Worm (Caenorhabditis elegans) whole organism, young adult: Measurements from ENCODE around the gene spo-11.
A peak's percentile ranks its signal among the peaks of the same experiment; 100 is the strongest.

ENCODE experiments used
- B0035.1 ChIP-seq: sonication (generic microtip); optimal IDR thresholded peaks from 2 replicates; lab custom pipeline; 2016; ENCODE audit warnings: missing genetic modification characterization, mild to moderate bottlenecking, missing compliant biosample characterization, missing genotype, missing genetic modification reagents
- C06A6.2 ChIP-seq: fragments of 200-800 bp; sonication (Bioruptor generic); conservative IDR thresholded peaks from 2 replicates; pipeline ENCODE4 v1.3.6; 2022; ENCODE audit warnings: missing genetic modification characterization, missing compliant biosample characterization
- F10E7.11 ChIP-seq: sonication (generic microtip); optimal IDR thresholded peaks from 2 replicates; lab custom pipeline; 2017; ENCODE audit warnings: mild to moderate bottlenecking, missing genetic modification characterization, moderate library complexity, missing compliant biosample characterization
- F22D6.2 ChIP-seq: sonication (generic microtip); optimal IDR thresholded peaks from 2 replicates; lab custom pipeline; 2016; ENCODE audit warnings: mild to moderate bottlenecking, missing genetic modification characterization, missing compliant biosample characterization
- F39B2.1 ChIP-seq: fragments of 200-800 bp; sonication (Bioruptor generic); IDR thresholded peaks from 2 replicates; pipeline ENCODE4 v1.3.6; 2022; ENCODE audit warnings: missing genetic modification reagents, missing genetic modification characterization, missing compliant biosample characterization
- F55B11.4 ChIP-seq: sonication (generic microtip); optimal IDR thresholded peaks from 2 replicates; lab custom pipeline; 2016; ENCODE audit warnings: missing compliant biosample characterization, missing genetic modification characterization, borderline replicate concordance; ENCODE audit not compliant: insufficient read depth
- F57C9.4 ChIP-seq: sonication (generic microtip); optimal IDR thresholded peaks from 2 replicates; lab custom pipeline; 2017; ENCODE audit warnings: mild to moderate bottlenecking, missing genetic modification characterization, missing compliant biosample characterization
- T26A5.8 ChIP-seq: sonication (generic microtip); optimal IDR thresholded peaks from 2 replicates; lab custom pipeline; 2016; ENCODE audit warnings: missing genetic modification characterization, missing compliant biosample characterization
- Y95B8A.8 ChIP-seq: fragments of 200-800 bp; sonication (Bioruptor generic); IDR thresholded peaks from 2 replicates; pipeline ENCODE4 v1.3.6; 2022; ENCODE audit warnings: missing genetic modification reagents, missing genetic modification characterization, missing compliant biosample characterization
- ama-1 ChIP-seq, 3 experiments: fragments of 150-350 bp in 1 of 3; sonication (generic microtip) in 2 of 3; optimal IDR thresholded peaks; 2 replicates each; lab custom pipeline; 2014 to 2018; ENCODE audit warnings: missing biosample characterization in 2 of 3, missing genetic modification characterization in 2 of 3, missing genetic modification reagents in 2 of 3
- aptf-3 ChIP-seq: fragments of 200-800 bp; sonication (Bioruptor generic); IDR thresholded peaks from 2 replicates; pipeline ENCODE4 v1.3.6; 2022; ENCODE audit warnings: missing genetic modification characterization, missing compliant biosample characterization
- attf-3 ChIP-seq: fragments of 200-800 bp; sonication (Bioruptor generic); conservative IDR thresholded peaks from 2 replicates; pipeline ENCODE4 v1.3.6; 2022; ENCODE audit warnings: missing genetic modification reagents, missing genetic modification characterization, missing compliant biosample characterization
- bed-1 ChIP-seq: fragments of 200-800 bp; sonication (Bioruptor generic); IDR thresholded peaks from 2 replicates; pipeline ENCODE4 v1.3.6; 2022; ENCODE audit warnings: missing genetic modification reagents, missing genetic modification characterization, missing compliant biosample characterization
- ccch-3 ChIP-seq: fragments of 200-800 bp; sonication (Bioruptor generic); optimal IDR thresholded peaks from 2 replicates; lab custom pipeline; 2018; ENCODE audit warnings: mild to moderate bottlenecking, missing genetic modification characterization, missing compliant biosample characterization
- ceh-100 ChIP-seq: fragments of 200-800 bp; sonication (Bioruptor generic); IDR thresholded peaks from 2 replicates; pipeline ENCODE4 v1.3.6; 2022; ENCODE audit warnings: missing genetic modification reagents, missing genetic modification characterization, missing compliant biosample characterization
- ceh-40 ChIP-seq: fragments of 200-800 bp; sonication (Bioruptor generic); IDR thresholded peaks from 2 replicates; pipeline ENCODE4 v1.3.6; 2022; ENCODE audit warnings: missing genetic modification characterization, missing compliant biosample characterization
- ceh-79 ChIP-seq: sonication (generic microtip); optimal IDR thresholded peaks from 2 replicates; lab custom pipeline; 2017; ENCODE audit warnings: mild to moderate bottlenecking, missing genetic modification characterization, missing compliant biosample characterization
- ceh-91 ChIP-seq: fragments of 200-800 bp; sonication (Bioruptor generic); IDR thresholded peaks from 2 replicates; pipeline ENCODE4 v1.3.6; 2022; ENCODE audit warnings: missing genetic modification reagents, missing genetic modification characterization, missing compliant biosample characterization
- dox-1 ChIP-seq: fragments of 200-800 bp; sonication (Bioruptor generic); IDR thresholded peaks from 2 replicates; pipeline ENCODE4 v1.3.6; 2022; ENCODE audit warnings: missing genetic modification reagents, missing genetic modification characterization, missing compliant biosample characterization
- egl-44 ChIP-seq: fragments of 200-800 bp; sonication (Bioruptor generic); IDR thresholded peaks from 2 replicates; pipeline ENCODE4 v1.3.6; 2022; ENCODE audit warnings: missing genetic modification reagents, missing genetic modification characterization, missing compliant biosample characterization
- fkh-3 ChIP-seq: sonication (generic microtip); optimal IDR thresholded peaks from 2 replicates; lab custom pipeline; 2016; ENCODE audit warnings: mild to moderate bottlenecking, missing genetic modification characterization, missing compliant biosample characterization
- gei-17 ChIP-seq: fragments of 200-800 bp; sonication (Bioruptor generic); optimal IDR thresholded peaks from 2 replicates; lab custom pipeline; 2018; ENCODE audit warnings: mild to moderate bottlenecking, missing genetic modification characterization, missing compliant biosample characterization
- him-1 ChIP-seq: sonication (generic microtip); optimal IDR thresholded peaks from 2 replicates; lab custom pipeline; 2016; ENCODE audit warnings: missing genotype, missing genetic modification reagents, missing genetic modification characterization, missing compliant biosample characterization
- hrde-1 ChIP-seq: sonication (generic microtip); optimal IDR thresholded peaks from 2 replicates; lab custom pipeline; 2016; ENCODE audit warnings: missing genetic modification characterization, mild to moderate bottlenecking, missing compliant biosample characterization, moderate library complexity, missing genotype, missing genetic modification reagents, borderline replicate concordance
- lag-1 ChIP-seq: fragments of 200-800 bp; sonication (Bioruptor generic); IDR thresholded peaks from 2 replicates; pipeline ENCODE4 v1.3.6; 2022; ENCODE audit warnings: missing genetic modification reagents, missing genetic modification characterization, missing compliant biosample characterization
- lin-35 ChIP-seq, 3 experiments: fragments of 150-350 bp in 2 of 3; sonication (generic microtip) in 1 of 3; optimal IDR thresholded peaks; 2 replicates each; lab custom pipeline; 2014 to 2018; ENCODE audit warnings: missing biosample characterization in 3 of 3, missing genetic modification characterization in 3 of 3, missing genetic modification reagents in 3 of 3
- lsy-27 ChIP-seq: sonication (generic microtip); optimal IDR thresholded peaks from 2 replicates; lab custom pipeline; 2017; ENCODE audit warnings: missing genetic modification characterization, mild to moderate bottlenecking, missing compliant biosample characterization, antibody characterized with exemption, missing genotype, borderline replicate concordance; ENCODE audit not compliant: insufficient read depth
- madf-6 ChIP-seq: fragments of 200-800 bp; sonication (Bioruptor generic); IDR thresholded peaks from 2 replicates; pipeline ENCODE4 v1.3.6; 2022; ENCODE audit warnings: missing genetic modification reagents, missing genetic modification characterization, missing compliant biosample characterization
- mel-28 ChIP-seq: sonication (generic microtip); optimal IDR thresholded peaks from 2 replicates; lab custom pipeline; 2016; ENCODE audit warnings: borderline replicate concordance, mild to moderate bottlenecking, missing genetic modification characterization, missing compliant biosample characterization
- mes-4 ChIP-seq: sonication (generic microtip); optimal IDR thresholded peaks from 2 replicates; lab custom pipeline; 2016; ENCODE audit warnings: missing genotype, missing genetic modification characterization, missing compliant biosample characterization
- nfya-1 ChIP-seq: sonication (generic microtip); optimal IDR thresholded peaks from 2 replicates; lab custom pipeline; 2017; ENCODE audit warnings: antibody characterized with exemption, missing compliant biosample characterization, missing genetic modification characterization, borderline replicate concordance; ENCODE audit not compliant: insufficient read depth
- nhr-80 ChIP-seq: sonication (generic microtip); optimal IDR thresholded peaks from 2 replicates; lab custom pipeline; 2016; ENCODE audit warnings: missing genetic modification characterization, missing compliant biosample characterization
- pbrm-1 ChIP-seq: fragments of 200-800 bp; sonication (Bioruptor generic); IDR thresholded peaks from 2 replicates; pipeline ENCODE4 v1.3.6; 2022; ENCODE audit warnings: missing genetic modification reagents, missing genetic modification characterization, missing compliant biosample characterization
- pha-4 ChIP-seq: fragments of 150-350 bp; sonication (generic microtip); optimal IDR thresholded peaks from 2 replicates; lab custom pipeline; 2014; ENCODE audit warnings: missing biosample characterization, missing genetic modification reagents, missing genetic modification characterization
- repo-1 ChIP-seq: sonication (generic microtip); optimal IDR thresholded peaks from 2 replicates; lab custom pipeline; 2017; ENCODE audit warnings: mild to moderate bottlenecking, missing genetic modification characterization, missing compliant biosample characterization
- sdz-38 ChIP-seq: sonication (generic microtip); optimal IDR thresholded peaks from 2 replicates; lab custom pipeline; 2016; ENCODE audit warnings: missing genotype, missing genetic modification characterization, missing compliant biosample characterization
- snpc-1.1 ChIP-seq: sonication (generic microtip); optimal IDR thresholded peaks from 2 replicates; lab custom pipeline; 2017; ENCODE audit warnings: missing genetic modification characterization, mild to moderate bottlenecking, missing compliant biosample characterization, antibody characterized with exemption, moderate library complexity, missing genotype, missing genetic modification reagents; ENCODE audit not compliant: insufficient read depth
- snpc-1.3 ChIP-seq: sonication (generic microtip); optimal IDR thresholded peaks from 2 replicates; lab custom pipeline; 2017; ENCODE audit warnings: missing genetic modification characterization, mild to moderate bottlenecking, missing compliant biosample characterization, antibody characterized with exemption, moderate library complexity, missing genotype, missing genetic modification reagents; ENCODE audit not compliant: insufficient read depth
- snpc-4 ChIP-seq, 5 experiments: fragments of 150-350 bp in 1 of 5; sonication (generic microtip) in 4 of 5; optimal IDR thresholded peaks; 2 replicates each; lab custom pipeline; 2014 to 2018; ENCODE audit warnings: missing genetic modification characterization in 5 of 5, missing biosample characterization in 3 of 5, antibody characterized with exemption in 2 of 5, mild to moderate bottlenecking in 2 of 5, missing compliant biosample characterization in 2 of 5, missing genotype in 2 of 5, moderate library complexity in 2 of 5, missing genetic modification reagents in 1 of 5
- unc-62 ChIP-seq: fragments of 150-350 bp; optimal IDR thresholded peaks from 2 replicates; lab custom pipeline; 2014; ENCODE audit warnings: missing biosample characterization, missing genetic modification reagents, missing genetic modification characterization
- ztf-18 ChIP-seq: sonication (generic microtip); optimal IDR thresholded peaks from 2 replicates; lab custom pipeline; 2016; ENCODE audit warnings: missing genotype, mild to moderate bottlenecking, missing genetic modification characterization, missing compliant biosample characterization
- ztf-22 ChIP-seq: fragments of 200-800 bp; sonication (Bioruptor generic); optimal IDR thresholded peaks from 2 replicates; lab custom pipeline; 2018; ENCODE audit warnings: mild to moderate bottlenecking, missing genetic modification characterization, moderate library complexity, missing compliant biosample characterization
- ztf-25 ChIP-seq: fragments of 200-800 bp; sonication (Bioruptor generic); IDR thresholded peaks from 2 replicates; pipeline ENCODE4 v1.3.6; 2022; ENCODE audit warnings: missing genetic modification reagents, missing genetic modification characterization, missing compliant biosample characterization
- ztf-26 ChIP-seq: sonication (generic microtip); optimal IDR thresholded peaks from 2 replicates; lab custom pipeline; 2017; ENCODE audit warnings: missing genetic modification characterization, missing compliant biosample characterization
- ztf-28 ChIP-seq: fragments of 200-800 bp; sonication (Bioruptor generic); IDR thresholded peaks from 2 replicates; pipeline ENCODE4 v1.3.6; 2022; ENCODE audit warnings: missing genetic modification reagents, missing genetic modification characterization, missing compliant biosample characterization
- ztf-3 ChIP-seq: fragments of 200-800 bp; sonication (Bioruptor generic); optimal IDR thresholded peaks from 2 replicates; lab custom pipeline; 2018; ENCODE audit warnings: mild to moderate bottlenecking, missing genetic modification characterization, missing compliant biosample characterization

spo-11 gene

DNA sequence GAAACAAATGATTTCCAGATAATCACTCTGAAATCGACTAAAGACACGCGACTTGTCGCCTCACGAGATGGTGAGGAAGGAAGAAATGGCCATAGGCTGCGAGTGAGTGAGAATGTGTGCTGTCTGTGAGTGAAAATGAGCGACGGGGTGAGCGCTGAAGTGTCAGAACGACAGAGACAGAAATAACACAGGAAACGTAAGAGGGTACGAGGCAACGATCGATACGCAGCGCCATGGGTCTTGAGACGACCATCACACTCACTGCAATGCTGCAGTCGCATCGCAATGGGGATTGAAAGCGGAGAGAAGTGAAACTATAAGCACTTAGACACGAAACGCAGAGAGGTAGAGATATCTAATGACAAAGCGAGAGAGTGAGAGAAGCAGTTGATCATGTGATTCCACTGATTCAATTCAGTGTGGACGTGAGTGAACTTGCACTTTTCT lies 41.9 kb downstream of the spo-11 start (continued):
- TF ChIP-seq F55B11.4 = no peak
- TF ChIP-seq ztf-28 (GFP tag; lab: Robert Waterston, UW) = no peak
- TF ChIP-seq nhr-80 (tag; lab: Kevin White, UChicago) = peak; percentile 75
- TF ChIP-seq bed-1 = no peak
- no peak for TF ChIP-seq T26A5.8 (tag; lab: Kevin White, UChicago)
- TF ChIP-seq C06A6.2 (GFP tag; lab: Robert Waterston, UW) = peak; percentile 89
- 0 out of 2 replicates have a peak, but pooled peaks have one; percentile 12 for TF ChIP-seq F39B2.1
- TF ChIP-seq lag-1 = no peak
- no peak for TF ChIP-seq fkh-3 (tag; lab: Kevin White, UChicago)
- TF ChIP-seq pbrm-1 (GFP tag; lab: Robert Waterston, UW) = peak; percentile 82; the same call in 1 of the 2 replicates
- no peak for TF ChIP-seq F57C9.4
- no peak for TF ChIP-seq nfya-1
- TF ChIP-seq snpc-4 (GFP tag; optimal IDR thresholded peaks at IDR 0.05; lab: Kevin White, UChicago) = no peak
- peak; percentile 47 to 73 (median 58) for TF ChIP-seq snpc-4 (tag; optimal IDR thresholded peaks at IDR 0.05; lab: Kevin White, UChicago)
- TF ChIP-seq dox-1 (GFP tag; lab: Robert Waterston, UW) = peak; percentile 83
- no peak for TF ChIP-seq attf-3 (GFP tag; lab: Robert Waterston, UW)
- peak; percentile 79 for TF ChIP-seq repo-1 (tag; lab: Kevin White, UChicago)
- TF ChIP-seq ztf-3 (GFP tag; lab: Kevin White, UChicago) = no peak
- peak; percentile 12; the same call in 1 of the 2 replicates for TF ChIP-seq madf-6 (GFP tag; lab: Robert Waterston, UW)
- TF ChIP-seq ceh-40 (GFP tag; lab: Robert Waterston, UW) = no peak
- TF ChIP-seq ceh-79 (tag; lab: Kevin White, UChicago) = peak; percentile 46
- TF ChIP-seq lin-35 (GFP tag; optimal IDR thresholded peaks at IDR 0.05; lab: Kevin White, UChicago) = peak in 1 of 3 experiments; percentile 87
- TF ChIP-seq ama-1 (optimal IDR thresholded peaks at IDR 0.05; lab: Kevin White, UChicago) = peak; percentile 24
- peak in 1 of 2 experiments; percentile 40 for TF ChIP-seq ama-1 (GFP tag; optimal IDR thresholded peaks at IDR 0.05; lab: Kevin White, UChicago)
- peak; percentile 15; the same call in 1 of the 2 replicates for TF ChIP-seq ceh-100 (GFP tag; lab: Robert Waterston, UW)
- peak; percentile 81 for TF ChIP-seq ztf-26 (tag; lab: Kevin White, UChicago)
- peak; percentile 69 for TF ChIP-seq ztf-18 (tag; lab: Kevin White, UChicago)
- TF ChIP-seq him-1 (tag; lab: Kevin White, UChicago) = no peak
- TF ChIP-seq snpc-1.1 (tag; lab: Kevin White, UChicago) = no peak
- TF ChIP-seq Y95B8A.8 (GFP tag; lab: Robert Waterston, UW) = peak; percentile 54; the same call in 1 of the 2 replicates
- peak; percentile 46 for TF ChIP-seq B0035.1 (tag; lab: Kevin White, UChicago)
- TF ChIP-seq gei-17 (GFP tag; lab: Kevin White, UChicago) = peak; percentile 2
- peak; percentile 64 for TF ChIP-seq F22D6.2 (tag; lab: Kevin White, UChicago)
- no peak for TF ChIP-seq ccch-3 (GFP tag; lab: Kevin White, UChicago)
- peak; percentile 0 for TF ChIP-seq F10E7.11
- TF ChIP-seq mel-28 (tag; lab: Kevin White, UChicago) = peak; percentile 65
- TF ChIP-seq sdz-38 (tag; lab: Kevin White, UChicago) = no peak
- peak; percentile 53 for TF ChIP-seq unc-62
- no peak for TF ChIP-seq snpc-1.3 (tag; lab: Kevin White, UChicago)
- no peak for TF ChIP-seq mes-4 (tag; lab: Kevin White, UChicago)
- TF ChIP-seq ztf-22 = peak; percentile 81
- TF ChIP-seq pha-4 = no peak
- no peak for TF ChIP-seq aptf-3 (GFP tag; lab: Robert Waterston, UW)
- no peak for TF ChIP-seq hrde-1
- TF ChIP-seq ceh-91 = no peak
- TF ChIP-seq ztf-25 (GFP tag; lab: Robert Waterston, UW) = 0 out of 2 replicates have a peak, but pooled peaks have one; percentile 26
- TF ChIP-seq lsy-27 (tag; lab: Kevin White, UChicago) = no peak
- peak; percentile 54; the same call in 1 of the 2 replicates for TF ChIP-seq egl-44
